Fruit fly (Drosophila melanogaster): ENCODE data around the gene LysX.

Gene LysX

DNA sequence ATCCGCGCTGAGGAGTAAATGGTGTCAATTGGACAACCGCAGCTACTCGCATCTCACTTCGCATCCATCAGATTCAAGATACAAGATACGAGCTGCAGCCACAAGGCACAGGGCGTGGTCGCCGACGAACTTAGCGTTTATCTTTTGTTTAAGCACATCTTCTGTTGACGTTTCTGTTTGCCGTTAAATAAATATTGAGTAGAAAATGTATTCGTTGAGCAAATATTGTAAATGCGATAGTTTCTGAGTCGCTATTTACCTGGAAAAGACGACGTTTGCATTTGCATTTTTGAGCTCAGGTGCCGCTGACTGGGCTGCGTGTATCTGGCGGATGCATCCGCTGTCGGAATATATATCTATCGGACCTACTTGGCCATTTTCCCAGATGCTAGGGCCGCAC, 28.8 kb downstream of the LysX start (continued):
- TF ChIP-seq sob (GFP tag; IDR thresholded peaks at IDR 0.05) (peak; percentile 50; the same call in 1 of the 2 replicates), CG8924 (tag; optimal IDR thresholded peaks at IDR 0.05) (peak; percentile 24), cwo (GFP tag; optimal IDR thresholded peaks at IDR 0.05) (no peak), ap (GFP tag; IDR thresholded peaks at IDR 0.05) (0 out of 2 replicates have a peak, but pooled peaks have one; percentile 10), H15 (GFP tag; IDR thresholded peaks at IDR 0.05) (0 out of 3 replicates have a peak, but pooled peaks have one; percentile 35), D (optimal IDR thresholded peaks at IDR 0.05) (no peak), D (GFP tag; optimal IDR thresholded peaks at IDR 0.05) (peak; percentile 68), YL-1 (GFP tag; optimal IDR thresholded peaks at IDR 0.05) (peak; percentile 69), odd (GFP tag; optimal IDR thresholded peaks at IDR 0.05) (peak; percentile 81), CG14050 (GFP tag; IDR thresholded peaks at IDR 0.05) (peak; percentile 22; the same call in 1 of the 3 replicates), CG14667 (GFP tag; IDR thresholded peaks at IDR 0.05) (no peak), CG2202 (tag; optimal IDR thresholded peaks at IDR 0.05) (peak; percentile 86), CG11093 (GFP tag; IDR thresholded peaks at IDR 0.05) (no peak), Meics (GFP tag; optimal IDR thresholded peaks at IDR 0.05) (no peak), CG16863 (GFP tag; optimal IDR thresholded peaks at IDR 0.05) (peak; percentile 8), CrebB (tag; optimal IDR thresholded peaks at IDR 0.05) (peak; percentile 63), Antp (GFP tag; optimal IDR thresholded peaks at IDR 0.05) (no peak), CG15696 (tag; optimal IDR thresholded peaks at IDR 0.05) (peak; percentile 90), Trl (optimal IDR thresholded peaks at IDR 0.05) (no peak), Trl (GFP tag; optimal IDR thresholded peaks at IDR 0.05) (no peak), Doc2 (GFP tag; IDR thresholded peaks at IDR 0.05) (no peak), CG10321 (GFP tag; IDR thresholded peaks at IDR 0.05) (no peak), Oaz (GFP tag; IDR thresholded peaks at IDR 0.05) (no peak), HLH3B (GFP tag; IDR thresholded peaks at IDR 0.05) (peak; percentile 32; the same call in 1 of the 2 replicates), ranshi (GFP tag; IDR thresholded peaks at IDR 0.05) (peak; percentile 22; the same call in 1 of the 2 replicates), CG10654 (GFP tag; optimal IDR thresholded peaks at IDR 0.05) (peak; percentile 25), CG17829 (tag; optimal IDR thresholded peaks at IDR 0.05) (peak; percentile 25), Xrp1 (GFP tag; IDR thresholded peaks at IDR 0.05) (peak; percentile 79), CG12391 (tag; optimal IDR thresholded peaks at IDR 0.05) (no peak), NfI (GFP tag; optimal IDR thresholded peaks at IDR 0.05) (peak; percentile 28), gce (GFP tag; IDR thresholded peaks at IDR 0.05) (peak; percentile 76), chif (GFP tag; optimal IDR thresholded peaks at IDR 0.05) (peak in 1 of 2 experiments; percentile 6), Pdp1 (GFP tag; optimal IDR thresholded peaks at IDR 0.05) (no peak), CG8290 (GFP tag; optimal IDR thresholded peaks at IDR 0.05) (no peak), CG8290 (tag; optimal IDR thresholded peaks at IDR 0.05) (peak; percentile 49 to 87), sim (GFP tag; IDR thresholded peaks at IDR 0.05) (peak; percentile 86), B-H1 (GFP tag; IDR thresholded peaks at IDR 0.05) (no peak), ci (GFP tag; IDR thresholded peaks at IDR 0.05) (peak; percentile 92), CG33213 (GFP tag; optimal IDR thresholded peaks at IDR 0.05) (peak; percentile 64), CG15514 (GFP tag; optimal IDR thresholded peaks at IDR 0.05) (no peak), hkb (optimal IDR thresholded peaks at IDR 0.05) (no peak), hkb (GFP tag; IDR thresholded peaks at IDR 0.05) (peak; percentile 62), Fer1 (GFP tag; optimal IDR thresholded peaks at IDR 0.05) (peak; percentile 40), caup (GFP tag; optimal IDR thresholded peaks at IDR 0.05; ENCODE audit: severe bottlenecking) (peak; percentile 25), bcd (GFP tag; optimal IDR thresholded peaks at IDR 0.05) (no peak), CG43689 (GFP tag; IDR thresholded peaks at IDR 0.05) (no peak), CG9797 (GFP tag; optimal IDR thresholded peaks at IDR 0.05) (peak; percentile 16), tll (GFP tag; optimal IDR thresholded peaks at IDR 0.05) (peak in 1 of 2 experiments; percentile 97), Sox100B (GFP tag; optimal IDR thresholded peaks at IDR 0.05) (peak; percentile 79), fru (optimal IDR thresholded peaks at IDR 0.05) (no peak), stwl (tag; optimal IDR thresholded peaks at IDR 0.05) (peak; percentile 1), sd (tag; optimal IDR thresholded peaks at IDR 0.05) (no peak), eyg (GFP tag; optimal IDR thresholded peaks at IDR 0.05) (peak; percentile 9)
